Worm (Caenorhabditis elegans): Measurements from ENCODE around the gene F31B9.4.

Gene F31B9.4

ce11 chrX:15869589-15869988 lies 47.3 kb downstream of the F31B9.4 start:
- no peak for TF ChIP-seq madf-6 (GFP tag; IDR thresholded peaks at IDR 0.05)
- no peak for TF ChIP-seq ztf-6 (GFP tag; IDR thresholded peaks at IDR 0.05)
- no peak for TF ChIP-seq attf-5 (GFP tag; optimal IDR thresholded peaks at IDR 0.05)
- no peak for TF ChIP-seq nhr-27 (tag; optimal IDR thresholded peaks at IDR 0.05)
- TF ChIP-seq atf-7 (tag; optimal IDR thresholded peaks at IDR 0.05), result no peak
- TF ChIP-seq F10E7.11 (tag; optimal IDR thresholded peaks at IDR 0.05), result no peak
- no peak for TF ChIP-seq attf-6 (GFP tag; IDR thresholded peaks at IDR 0.05)

DNA sequence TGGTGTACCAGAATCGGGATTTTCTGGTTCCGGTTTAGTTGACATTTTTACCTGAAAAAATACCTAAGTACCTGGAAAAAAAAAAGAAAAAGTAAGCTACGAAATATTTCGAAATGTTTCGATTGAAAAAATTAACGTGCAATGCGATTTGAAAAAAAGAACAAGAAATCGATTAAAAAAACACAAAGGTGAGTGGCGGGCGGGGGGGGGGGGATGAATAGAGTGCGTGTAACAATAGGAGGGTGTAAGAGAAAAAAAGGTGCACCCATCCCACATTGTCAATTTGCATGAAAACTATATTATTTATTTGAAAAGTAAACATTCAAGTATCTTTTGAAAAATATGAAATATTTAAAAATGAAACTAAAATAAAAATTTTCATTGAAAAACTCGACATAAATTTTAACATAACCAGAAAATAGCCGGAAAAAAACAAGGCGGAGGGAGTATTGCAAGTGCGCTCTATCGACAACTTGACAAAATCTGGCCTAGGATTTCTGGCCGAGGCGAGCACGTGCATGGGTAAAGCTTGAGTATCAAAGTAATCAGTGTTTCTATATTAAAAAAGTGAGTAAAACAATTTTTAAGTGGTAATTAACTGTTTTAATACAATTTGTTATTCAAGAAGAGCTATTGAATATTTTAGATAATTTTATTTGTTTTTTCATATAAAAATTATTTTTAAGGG lies 50.9 kb downstream of the F31B9.4 start, which contains the start of the genes csb-1 and F53H4.4:
Gene csb-1, minus strand, starts transcription at position 51 of the 688 bp plus-strand sequence.
Gene F53H4.4, plus strand, starts transcription at position 520 of the 688 bp plus-strand sequence.
- TF ChIP-seq T26A5.8 (tag; optimal IDR thresholded peaks at IDR 0.05), result no peak
- TF ChIP-seq tbp1 (GFP tag; optimal IDR thresholded peaks at IDR 0.05), result no peak
- no peak for TF ChIP-seq lin-26 (GFP tag; IDR thresholded peaks at IDR 0.05)
- TF ChIP-seq F37B4.10 (GFP tag; IDR thresholded peaks at IDR 0.05), result no peak
- no peak for TF ChIP-seq hmg-20 (GFP tag; IDR thresholded peaks at IDR 0.05)
- TF ChIP-seq nhr-27 (tag; optimal IDR thresholded peaks at IDR 0.05), result no peak
- no peak for TF ChIP-seq lir-1 (GFP tag; conservative IDR thresholded peaks at IDR 0.05)
- no peak for TF ChIP-seq lsl-1 (GFP tag; optimal IDR thresholded peaks at IDR 0.05)
- no peak for TF ChIP-seq cebp-2 (GFP tag; IDR thresholded peaks at IDR 0.05)
- TF ChIP-seq F39B2.1 (GFP tag; IDR thresholded peaks at IDR 0.05), result no peak
- no peak for TF ChIP-seq ceh-58 (GFP tag; IDR thresholded peaks at IDR 0.05)
- TF ChIP-seq nhr-179 (tag; optimal IDR thresholded peaks at IDR 0.05), result no peak
- no peak for TF ChIP-seq F52B5.7 (tag; optimal IDR thresholded peaks at IDR 0.05)
- TF ChIP-seq die-1 (tag; optimal IDR thresholded peaks at IDR 0.05), result no peak
- TF ChIP-seq egl-44 (GFP tag; IDR thresholded peaks at IDR 0.05), result no peak
- no peak for TF ChIP-seq snpc-3.4 (tag; optimal IDR thresholded peaks at IDR 0.05)
- TF ChIP-seq ets-4 (GFP tag; optimal IDR thresholded peaks at IDR 0.05), result no peak
- TF ChIP-seq F10E7.11 (tag; optimal IDR thresholded peaks at IDR 0.05), result no peak
- TF ChIP-seq hlh-26 (GFP tag; conservative IDR thresholded peaks at IDR 0.05), result no peak
- TF ChIP-seq F23B12.7 (tag; optimal IDR thresholded peaks at IDR 0.05; ENCODE audit: insufficient read depth), result peak; percentile 66
- no peak for TF ChIP-seq rpc-1 (optimal IDR thresholded peaks at IDR 0.05)
- TF ChIP-seq rpc-1 (tag; optimal IDR thresholded peaks at IDR 0.05), result no peak
- TF ChIP-seq ceh-27 (GFP tag; optimal IDR thresholded peaks at IDR 0.05), result peak; percentile 43
- TF ChIP-seq snpc-1.1 (tag; optimal IDR thresholded peaks at IDR 0.05; ENCODE audit: insufficient read depth), result no peak
- TF ChIP-seq hmg-1.2 (GFP tag; IDR thresholded peaks at IDR 0.05), result no peak
- no peak for TF ChIP-seq dpl-1 (GFP tag; optimal IDR thresholded peaks at IDR 0.05)
- no peak for TF ChIP-seq F55B11.4 (tag; optimal IDR thresholded peaks at IDR 0.05; ENCODE audit: borderline replicate concordance, insufficient read depth)
- peak; percentile 25 for TF ChIP-seq madf-10 (tag; optimal IDR thresholded peaks at IDR 0.05)
- TF ChIP-seq attf-5 (GFP tag; optimal IDR thresholded peaks at IDR 0.05), result peak; percentile 82
- TF ChIP-seq unc-62 (GFP tag; optimal IDR thresholded peaks at IDR 0.05), result no peak
- no peak for TF ChIP-seq sdz-38 (tag; optimal IDR thresholded peaks at IDR 0.05)
- TF ChIP-seq ZK185.1 (tag; optimal IDR thresholded peaks at IDR 0.05; ENCODE audit: poor library complexity, severe bottlenecking), result peak; percentile 73
- no peak for TF ChIP-seq ztf-26 (tag; optimal IDR thresholded peaks at IDR 0.05)
- TF ChIP-seq lag-1 (GFP tag; IDR thresholded peaks at IDR 0.05), result no peak
- TF ChIP-seq F57C9.4 (tag; optimal IDR thresholded peaks at IDR 0.05), result no peak
- no peak for TF ChIP-seq xnd-1 (tag; optimal IDR thresholded peaks at IDR 0.05)
- TF ChIP-seq ztf-18 (tag; optimal IDR thresholded peaks at IDR 0.05), result peak; percentile 47
- TF ChIP-seq nhr-80 (tag; optimal IDR thresholded peaks at IDR 0.05), result peak; percentile 58
- no peak for TF ChIP-seq Y53G8AR.9 (GFP tag; conservative IDR thresholded peaks at IDR 0.05)
- TF ChIP-seq attf-6 (GFP tag; IDR thresholded peaks at IDR 0.05), result no peak
- no peak for TF ChIP-seq zfh-2 (GFP tag; conservative IDR thresholded peaks at IDR 0.05)
- no peak for TF ChIP-seq snpc-4 (GFP tag; optimal IDR thresholded peaks at IDR 0.05)
- peak in 3 of 4 experiments; percentile 35 to 48 (median 40) for TF ChIP-seq snpc-4 (tag; optimal IDR thresholded peaks at IDR 0.05)
- TF ChIP-seq madf-3 (GFP tag; IDR thresholded peaks at IDR 0.05), result no peak
